Worm (Caenorhabditis elegans) whole organism, midembryonic: ENCODE data around the gene dcaf-13.

ENCODE experiments used
- T22C8.4 ChIP-seq: fragments of 200-800 bp; sonication (Bioruptor generic); IDR thresholded peaks from 2 replicates; pipeline ENCODE4 v1.3.6; 2022; ENCODE audit warnings: missing genetic modification characterization, missing compliant biosample characterization
- cog-1 ChIP-seq: sonication (generic microtip); optimal IDR thresholded peaks from 2 replicates; lab custom pipeline; 2016; ENCODE audit warnings: missing genetic modification characterization, missing compliant biosample characterization
- flt-1 ChIP-seq: fragments of 200-800 bp; sonication (Bioruptor generic); IDR thresholded peaks from 2 replicates; pipeline ENCODE4 v1.3.6; 2022; ENCODE audit warnings: missing genetic modification characterization, missing compliant biosample characterization
- klf-2 ChIP-seq: fragments of 200-800 bp; sonication (Bioruptor generic); conservative IDR thresholded peaks from 2 replicates; pipeline ENCODE4 v1.3.6; 2022; ENCODE audit warnings: missing genetic modification reagents, missing genetic modification characterization, missing compliant biosample characterization
- med-1 ChIP-seq: sonication (generic microtip); optimal IDR thresholded peaks from 2 replicates; lab custom pipeline; 2017; ENCODE audit warnings: missing genetic modification characterization, mild to moderate bottlenecking, missing compliant biosample characterization, antibody characterized with exemption, missing genetic modification reagents; ENCODE audit not compliant: insufficient read depth
- ref-1 ChIP-seq: fragments of 200-800 bp; sonication (Bioruptor generic); conservative IDR thresholded peaks from 2 replicates; pipeline ENCODE4 v1.3.6; 2022; ENCODE audit warnings: missing genetic modification reagents, missing genetic modification characterization, missing compliant biosample characterization
- tab-1 ChIP-seq: fragments of 200-800 bp; sonication (Bioruptor generic); IDR thresholded peaks from 2 replicates; pipeline ENCODE4 v1.3.6; 2022; ENCODE audit warnings: missing genetic modification characterization, missing compliant biosample characterization
- ztf-23 ChIP-seq: fragments of 200-800 bp; sonication (Bioruptor generic); IDR thresholded peaks from 2 replicates; pipeline ENCODE4 v1.3.6; 2022; ENCODE audit warnings: missing genetic modification reagents, missing genetic modification characterization, missing compliant biosample characterization
- ztf-29 ChIP-seq: fragments of 200-800 bp; sonication (Bioruptor generic); IDR thresholded peaks from 2 replicates; pipeline ENCODE4 v1.3.6; 2022; ENCODE audit warnings: missing genetic modification reagents, missing genetic modification characterization, missing compliant biosample characterization

The dcaf-13 gene

DNA sequence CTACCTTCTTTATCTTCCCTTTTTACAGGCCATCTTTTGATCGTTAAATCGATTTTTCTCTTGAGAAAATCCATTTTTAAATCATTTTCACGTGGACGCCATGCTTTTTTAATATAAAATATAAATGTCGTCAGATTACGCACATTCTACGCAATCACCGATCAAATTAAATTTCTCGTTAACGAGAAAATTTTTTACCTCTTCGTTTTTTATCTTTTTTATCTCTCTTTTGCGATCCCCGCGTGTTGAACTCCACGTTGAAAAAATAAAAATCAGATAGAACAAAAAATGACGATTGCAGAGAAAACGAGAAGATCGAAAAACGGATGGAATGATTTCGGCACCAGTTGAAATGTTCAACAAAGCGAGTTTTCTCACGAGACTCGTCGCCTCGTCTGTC lies 4.7 kb downstream of the dcaf-13 start, which contains the start of gene bpnt-1:
bpnt-1 (plus strand) TSS at position 301 of the 400 bp plus-strand sequence.
- TF ChIP-seq klf-2 (no peak), flt-1 (GFP tag; lab: Robert Waterston, UW) (no peak), tab-1 (GFP tag; lab: Robert Waterston, UW) (no peak), cog-1 (no peak), ztf-29 (GFP tag; lab: Robert Waterston, UW) (no peak), ztf-23 (no peak), T22C8.4 (GFP tag; lab: Robert Waterston, UW) (no peak), ref-1 (no peak), med-1 (no peak)

DNA sequence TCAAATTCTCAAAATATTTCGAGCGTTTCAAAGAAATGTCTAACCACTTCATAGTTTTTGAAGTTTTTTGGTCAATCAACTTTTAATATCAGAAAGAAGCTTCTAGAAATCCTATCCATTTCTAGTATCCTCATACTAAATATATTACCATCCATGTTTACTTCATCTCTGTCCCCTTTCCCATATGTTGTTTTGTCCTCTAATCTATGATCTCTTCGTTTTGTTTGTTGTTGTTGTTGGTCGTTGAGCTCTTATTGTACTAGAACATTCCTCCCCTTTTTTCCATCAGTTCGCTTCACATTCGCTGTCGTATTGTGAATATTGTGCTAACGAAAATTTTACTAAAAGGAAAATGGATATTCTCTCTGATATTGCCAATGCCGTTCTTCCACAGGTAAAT lies 7.4 kb downstream of the dcaf-13 start, which contains the start of gene sod-5:
sod-5 (plus strand) TSS at position 301 of the 400 bp plus-strand sequence.
- TF ChIP-seq med-1 (no peak), ztf-23 (no peak), flt-1 (GFP tag; lab: Robert Waterston, UW) (no peak), klf-2 (no peak), tab-1 (GFP tag; lab: Robert Waterston, UW) (no peak), ztf-29 (GFP tag; lab: Robert Waterston, UW) (no peak), ref-1 (no peak), cog-1 (no peak), T22C8.4 (GFP tag; lab: Robert Waterston, UW) (no peak)

DNA sequence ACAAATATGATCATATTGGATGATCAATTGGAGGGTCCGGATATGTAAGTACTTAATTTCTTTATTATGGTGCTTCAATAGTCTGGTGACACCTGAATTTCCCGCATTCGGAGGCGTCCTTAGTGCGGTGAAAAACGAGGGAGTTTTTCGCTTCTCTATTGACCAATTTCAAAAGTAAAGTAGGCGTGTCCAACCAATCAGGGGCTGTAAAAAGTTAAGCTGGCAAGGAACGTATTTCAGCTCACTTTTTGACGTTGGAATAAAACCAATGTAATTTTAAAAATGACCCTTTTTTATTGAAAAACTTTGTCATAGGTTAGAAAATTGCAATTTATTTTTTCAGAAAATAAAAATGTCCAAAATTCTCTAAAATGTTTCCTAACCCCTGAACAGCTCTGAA lies 15.1 kb downstream of the dcaf-13 start:
- TF ChIP-seq klf-2 = no peak
- no peak for TF ChIP-seq ztf-29 (GFP tag; lab: Robert Waterston, UW)

DNA sequence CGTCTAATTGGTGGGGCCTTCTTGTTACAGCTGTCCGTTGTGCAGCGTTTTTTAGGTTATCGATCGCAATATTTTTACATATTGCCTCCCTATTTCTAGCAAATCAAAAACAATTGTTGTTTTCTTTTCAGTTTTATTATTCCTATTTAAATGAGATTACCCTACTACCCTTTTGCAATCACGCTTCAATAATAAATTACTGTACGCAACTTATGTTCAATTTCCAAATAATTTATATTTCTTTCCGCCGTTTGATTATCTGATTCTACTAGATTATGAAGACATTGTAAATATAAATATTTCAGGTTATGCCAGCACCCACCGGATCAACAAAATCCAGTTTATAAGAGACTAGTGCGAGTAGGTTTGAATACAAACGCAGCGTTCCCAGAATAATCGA lies 19.3 kb downstream of the dcaf-13 start, which contains the start of gene ZK430.5:
ZK430.5 (plus strand) TSS at position 301 of the 400 bp plus-strand sequence.
- no peak for TF ChIP-seq flt-1 (GFP tag; lab: Robert Waterston, UW)
- no peak for TF ChIP-seq ref-1
- no peak for TF ChIP-seq med-1
- TF ChIP-seq T22C8.4 (GFP tag; lab: Robert Waterston, UW) = no peak
- no peak for TF ChIP-seq tab-1 (GFP tag; lab: Robert Waterston, UW)
- no peak for TF ChIP-seq ztf-23
- no peak for TF ChIP-seq ztf-29 (GFP tag; lab: Robert Waterston, UW)
- no peak for TF ChIP-seq klf-2
- TF ChIP-seq cog-1 = no peak

DNA sequence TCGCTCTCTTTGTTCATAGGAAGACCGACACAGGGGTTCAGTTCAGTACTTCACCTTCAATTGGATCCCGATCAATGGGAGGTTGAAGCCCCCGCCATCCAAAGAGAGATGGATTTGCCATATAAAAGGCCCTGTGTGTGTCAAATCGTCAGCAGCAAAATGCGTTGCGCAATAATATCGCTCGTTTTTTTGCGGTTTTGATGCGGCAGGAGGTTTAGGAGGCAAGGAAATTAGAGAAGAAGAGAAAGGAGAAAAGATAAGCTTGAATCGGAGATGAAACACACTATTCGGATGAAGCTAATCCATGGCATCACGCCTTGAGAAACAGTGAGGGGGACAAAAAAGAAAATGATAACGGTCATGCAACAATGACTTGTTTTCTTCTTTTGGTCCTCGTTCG lies 30.3 kb downstream of the dcaf-13 start:
- TF ChIP-seq ztf-29 (GFP tag; lab: Robert Waterston, UW) (no peak), klf-2 (no peak)

DNA sequence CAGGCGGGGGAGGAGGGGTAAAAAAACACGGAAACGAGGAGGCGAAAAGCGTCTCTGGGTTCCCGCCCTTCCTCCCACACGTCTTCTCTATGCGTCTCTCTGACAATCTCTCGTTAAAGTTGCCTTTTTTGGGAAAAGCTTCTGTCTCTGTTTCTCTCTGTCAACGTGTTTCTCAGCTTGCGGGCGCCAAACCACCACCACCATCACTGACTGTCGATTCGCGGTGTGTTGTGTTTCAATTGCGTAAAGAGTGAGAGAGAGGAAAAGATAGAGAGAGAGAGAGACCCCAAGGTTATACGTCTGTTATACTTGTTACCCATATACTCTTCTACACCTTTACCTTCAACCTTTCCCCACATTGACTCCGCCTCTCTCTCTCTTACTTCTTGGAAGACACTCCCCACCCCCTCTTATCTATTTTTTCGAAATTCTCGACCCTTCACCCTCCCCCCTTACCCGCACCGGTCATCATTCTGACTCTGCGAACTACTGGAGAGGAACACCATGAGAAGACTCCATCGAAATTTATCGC lies 32.1 kb downstream of the dcaf-13 start, which contains the start of gene mlt-7:
mlt-7 (plus strand) TSS at position 482 of the 532 bp plus-strand sequence.
- no peak for TF ChIP-seq klf-2
- no peak for TF ChIP-seq flt-1 (GFP tag; lab: Robert Waterston, UW)

DNA sequence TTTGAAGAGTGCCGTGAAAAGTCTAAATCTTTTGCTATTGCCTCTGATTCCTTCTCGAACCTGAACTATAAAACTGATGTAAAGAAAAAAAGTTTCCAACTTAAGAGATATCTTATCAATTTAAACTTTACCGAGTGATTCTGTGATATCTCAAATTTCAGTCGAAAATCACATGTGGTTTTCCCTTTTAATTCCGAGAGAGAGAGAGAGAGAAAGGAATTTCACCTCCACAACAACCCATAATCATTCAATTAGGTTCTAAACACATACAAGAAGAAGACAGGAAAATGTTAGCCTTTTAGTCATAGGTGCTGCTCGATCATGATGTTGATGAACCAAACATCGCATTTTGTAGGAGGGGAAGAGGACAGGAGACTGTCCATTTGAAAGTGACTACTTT lies 33.6 kb downstream of the dcaf-13 start:
- no peak for TF ChIP-seq med-1
- no peak for TF ChIP-seq ztf-23
- no peak for TF ChIP-seq klf-2
- TF ChIP-seq ref-1 = no peak
- no peak for TF ChIP-seq tab-1 (GFP tag; lab: Robert Waterston, UW)
- TF ChIP-seq flt-1 (GFP tag; lab: Robert Waterston, UW) = no peak
- no peak for TF ChIP-seq T22C8.4 (GFP tag; lab: Robert Waterston, UW)
- no peak for TF ChIP-seq cog-1
- no peak for TF ChIP-seq ztf-29 (GFP tag; lab: Robert Waterston, UW)

DNA sequence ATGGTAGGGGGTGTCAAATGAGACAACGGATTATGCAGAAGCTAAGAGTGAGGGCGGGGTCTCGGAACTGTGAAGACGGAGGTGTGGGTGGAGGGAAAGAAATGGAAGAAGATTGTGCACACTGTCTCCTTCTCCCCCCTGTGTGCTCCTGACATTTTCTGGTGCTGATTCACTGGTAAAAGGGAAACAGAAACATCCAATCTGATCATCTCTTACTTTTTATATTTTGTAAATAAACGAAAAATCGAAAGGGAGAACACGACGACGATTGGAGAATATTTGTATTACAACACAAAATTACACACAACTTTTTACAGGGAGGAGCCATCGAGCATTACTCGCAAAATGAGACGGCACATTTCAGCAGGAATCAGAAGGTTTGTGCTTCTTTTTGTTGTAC lies 41.4 kb downstream of the dcaf-13 start, which contains the start of gene fkh-6:
fkh-6 (minus strand) TSS at position 101 of the 400 bp plus-strand sequence.
- no peak for TF ChIP-seq ztf-29 (GFP tag; lab: Robert Waterston, UW)
- no peak for TF ChIP-seq ztf-23
- no peak for TF ChIP-seq flt-1 (GFP tag; lab: Robert Waterston, UW)
- TF ChIP-seq cog-1 = no peak
- TF ChIP-seq med-1 = no peak
- no peak for TF ChIP-seq klf-2
- no peak for TF ChIP-seq T22C8.4 (GFP tag; lab: Robert Waterston, UW)
- no peak for TF ChIP-seq tab-1 (GFP tag; lab: Robert Waterston, UW)
- no peak for TF ChIP-seq ref-1

DNA sequence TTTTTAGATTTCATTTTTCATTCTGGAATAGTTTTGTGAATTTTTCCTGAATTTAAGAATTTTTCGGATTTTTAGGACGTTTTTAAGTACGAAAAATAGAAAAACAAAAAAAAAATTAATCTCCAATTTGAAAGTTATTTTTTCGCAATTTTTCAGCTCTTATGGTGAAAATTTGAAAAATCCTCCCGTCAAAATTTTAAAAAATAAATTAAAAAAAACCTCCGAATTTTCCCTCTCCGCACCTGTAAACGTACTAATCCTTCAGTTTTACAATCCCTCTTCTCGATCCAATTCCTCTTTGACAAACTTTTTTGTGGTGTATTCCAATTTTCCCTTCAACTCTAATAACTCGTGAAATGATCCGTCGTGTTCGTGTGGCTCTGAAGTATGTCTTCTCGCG lies 46.5 kb downstream of the dcaf-13 start, which contains the start of gene B0286.1:
B0286.1 (plus strand) TSS at position 301 of the 400 bp plus-strand sequence.
- no peak for TF ChIP-seq T22C8.4 (GFP tag; lab: Robert Waterston, UW)
- TF ChIP-seq ztf-29 (GFP tag; lab: Robert Waterston, UW) = no peak
- TF ChIP-seq ref-1 = no peak
- no peak for TF ChIP-seq klf-2
- TF ChIP-seq med-1 = no peak
- TF ChIP-seq cog-1 = no peak
- TF ChIP-seq tab-1 (GFP tag; lab: Robert Waterston, UW) = no peak
- TF ChIP-seq flt-1 (GFP tag; lab: Robert Waterston, UW) = no peak
- TF ChIP-seq ztf-23 = no peak

DNA sequence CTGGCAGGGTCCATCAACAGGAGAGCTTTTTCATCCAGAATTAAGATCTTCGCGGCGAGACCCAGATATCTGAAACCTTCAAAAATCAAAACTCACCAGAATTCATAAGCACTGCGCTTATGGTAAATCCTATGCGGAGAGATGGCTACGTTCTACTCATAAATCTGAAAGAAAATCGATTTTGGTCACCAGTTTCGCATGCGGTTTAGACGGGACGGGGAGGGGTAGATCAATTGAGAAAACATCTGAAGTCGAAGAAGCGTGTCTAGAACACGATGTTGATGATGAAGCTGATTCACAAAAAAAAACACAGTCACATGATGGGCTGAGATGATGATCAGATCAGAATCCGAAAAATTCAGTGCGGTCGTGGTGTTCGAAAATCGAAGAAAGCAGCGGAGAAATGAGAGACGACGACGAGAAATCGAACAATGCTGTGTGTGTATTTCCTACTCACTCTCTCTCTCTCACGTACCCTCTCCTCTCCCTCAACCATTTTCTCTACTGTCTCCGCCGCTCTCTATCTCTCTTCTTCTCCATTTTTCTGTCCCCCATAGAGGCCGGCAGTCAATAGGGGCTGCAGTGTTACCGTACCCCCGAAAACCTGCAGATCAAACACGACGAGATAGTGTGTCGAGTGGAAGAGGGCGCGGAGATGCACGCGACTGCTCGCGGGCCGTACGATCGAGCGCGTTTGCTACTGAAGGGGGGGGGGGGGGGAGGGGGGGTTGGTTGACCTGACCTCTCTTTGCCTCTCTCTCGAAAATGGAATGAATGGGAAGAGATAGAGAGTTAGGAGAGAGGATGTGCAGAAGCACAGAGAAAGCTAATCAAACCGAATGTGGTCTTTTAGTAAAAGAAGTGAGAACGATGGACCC lies 48.2 kb downstream of the dcaf-13 start, which contains the start of gene ntl-2:
ntl-2 (minus strand) TSS at position 171 of the 878 bp plus-strand sequence.
- peak; percentile 78 for TF ChIP-seq ztf-23
- TF ChIP-seq cog-1 = peak; percentile 85
- TF ChIP-seq flt-1 (GFP tag; lab: Robert Waterston, UW) = peak; percentile 83; the same call in 1 of the 2 replicates
- TF ChIP-seq med-1 = no peak
- TF ChIP-seq klf-2 = 0 out of 2 replicates have a peak, but pooled peaks have one; percentile 50
- TF ChIP-seq ref-1 = no peak
- peak; percentile 47; the same call in 1 of the 2 replicates for TF ChIP-seq ztf-29 (GFP tag; lab: Robert Waterston, UW)
- 0 out of 2 replicates have a peak, but pooled peaks have one; percentile 11 for TF ChIP-seq T22C8.4 (GFP tag; lab: Robert Waterston, UW)
- TF ChIP-seq tab-1 (GFP tag; lab: Robert Waterston, UW) = peak; percentile 70; the same call in 1 of the 2 replicates
